Worm (Caenorhabditis elegans) whole organism, L1 larva: ENCODE data around the gene rpc-25.

Experiments used
- alr-1 ChIP-seq: fragments of 200-800 bp; sonication (Bioruptor generic); optimal IDR thresholded peaks from 2 replicates; lab custom pipeline; 2018; ENCODE audit warnings: borderline replicate concordance, mild to moderate bottlenecking, missing genetic modification characterization, missing compliant biosample characterization
- aly-2 ChIP-seq: fragments of 150-350 bp; optimal IDR thresholded peaks from 2 replicates; lab custom pipeline; 2014; ENCODE audit warnings: missing biosample characterization, missing genetic modification characterization
- efl-3 ChIP-seq: fragments of 200-800 bp; sonication (Bioruptor generic); optimal IDR thresholded peaks from 2 replicates; lab custom pipeline; 2018; ENCODE audit warnings: mild to moderate bottlenecking, missing genetic modification characterization, missing compliant biosample characterization
- fkh-10 ChIP-seq: sonication (generic microtip); optimal IDR thresholded peaks from 2 replicates; lab custom pipeline; 2017; ENCODE audit warnings: missing biosample characterization, missing genetic modification reagents, missing genetic modification characterization
- irx-1 ChIP-seq: sonication (generic microtip); optimal IDR thresholded peaks from 2 replicates; lab custom pipeline; 2016; ENCODE audit warnings: missing genetic modification characterization, missing compliant biosample characterization
- lin-13 ChIP-seq: fragments of 150-350 bp; optimal IDR thresholded peaks from 2 replicates; lab custom pipeline; 2014; ENCODE audit warnings: missing biosample characterization, missing genetic modification reagents, missing genetic modification characterization
- lsy-2 ChIP-seq, 2 experiments: fragments of 150-350 bp; optimal IDR thresholded peaks; 2 replicates each; lab custom pipeline; 2014; ENCODE audit warnings: missing biosample characterization in 2 of 2, missing genetic modification characterization in 2 of 2
- nhr-11 ChIP-seq: fragments of 150-350 bp; optimal IDR thresholded peaks from 2 replicates; lab custom pipeline; 2014; ENCODE audit warnings: missing biosample characterization, missing genetic modification characterization
- nhr-237 ChIP-seq: fragments of 150-350 bp; optimal IDR thresholded peaks from 2 replicates; lab custom pipeline; 2014; ENCODE audit warnings: missing biosample characterization, missing genetic modification characterization
- nhr-77 ChIP-seq: fragments of 150-350 bp; optimal IDR thresholded peaks from 2 replicates; lab custom pipeline; 2014; ENCODE audit warnings: missing biosample characterization, missing genetic modification characterization
- pag-3 ChIP-seq: sonication (generic microtip); optimal IDR thresholded peaks from 2 replicates; lab custom pipeline; 2017; ENCODE audit warnings: missing genetic modification characterization, mild to moderate bottlenecking, missing compliant biosample characterization, antibody characterized with exemption, borderline replicate concordance; ENCODE audit not compliant: insufficient read depth
- ztf-11 ChIP-seq, 2 experiments: sonication (generic microtip); optimal IDR thresholded peaks; 2 replicates each; lab custom pipeline; 2016 to 2017; ENCODE audit warnings: missing genetic modification characterization in 2 of 2, missing biosample characterization in 1 of 2, missing compliant biosample characterization in 1 of 2

- no peak for TF ChIP-seq nhr-237 (tag; lab: Kevin White, UChicago)
- no peak for TF ChIP-seq fkh-10
- no peak for TF ChIP-seq efl-3 (GFP tag; lab: Kevin White, UChicago)
- TF ChIP-seq nhr-11 (tag; lab: Kevin White, UChicago) = no peak
- no peak for TF ChIP-seq ztf-11 (tag; optimal IDR thresholded peaks at IDR 0.05; lab: Kevin White, UChicago)
- no peak for TF ChIP-seq irx-1 (tag; lab: Kevin White, UChicago)
- no peak for TF ChIP-seq aly-2 (tag; lab: Kevin White, UChicago)
- no peak for TF ChIP-seq alr-1
- TF ChIP-seq lin-13 = no peak
- no peak for TF ChIP-seq lsy-2 (tag; optimal IDR thresholded peaks at IDR 0.05; lab: Kevin White, UChicago)
- no peak for TF ChIP-seq pag-3
- no peak for TF ChIP-seq nhr-77 (tag; lab: Kevin White, UChicago)
Measured at ce11 chrV:10190081-10190556, 16.3 kb downstream of the rpc-25 start, which contains the start of gene ZK856.5.
